Worm (Caenorhabditis elegans): ENCODE data around the gene ugt-47.

DNA sequence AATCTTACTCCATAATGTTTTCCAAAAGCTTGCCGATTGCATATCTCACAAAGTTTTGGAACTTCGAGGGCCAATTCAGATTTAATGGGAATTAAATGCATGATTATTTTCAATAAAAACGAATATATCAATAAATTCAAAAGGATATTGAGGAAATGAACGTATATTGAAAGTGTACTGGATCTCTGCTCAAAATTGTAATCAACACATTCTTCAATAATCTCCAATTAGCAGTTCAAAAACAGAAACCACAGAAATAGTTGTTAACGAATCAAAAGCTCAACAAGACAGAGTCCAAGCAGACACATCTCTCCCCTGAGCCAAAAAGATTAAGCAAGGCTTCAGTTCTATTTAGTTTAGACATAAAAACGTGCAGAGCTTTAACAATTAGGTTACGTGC is 27.9 kb downstream of the ugt-47 start, which contains the start of gene nhr-192:
- TF ChIP-seq pes-1 (GFP tag; IDR thresholded peaks at IDR 0.05) (no peak), aly-1 (tag; optimal IDR thresholded peaks at IDR 0.05) (no peak), ceh-36 (tag; optimal IDR thresholded peaks at IDR 0.05) (no peak), hmg-4 (GFP tag; optimal IDR thresholded peaks at IDR 0.05) (no peak), ama-1 (optimal IDR thresholded peaks at IDR 0.05) (no peak), ets-7 (tag; optimal IDR thresholded peaks at IDR 0.05) (no peak), tbx-37 (GFP tag; conservative IDR thresholded peaks at IDR 0.05) (no peak), flt-1 (GFP tag; IDR thresholded peaks at IDR 0.05) (no peak)

Data from whole organism, early embryonic.